Worm (Caenorhabditis elegans) whole organism, young adult: ENCODE results near the gene F43G6.4.
A peak's percentile ranks its signal among the peaks of the same experiment; 100 is the strongest.

Experiments
- B0035.1 ChIP-seq: sonication (generic microtip); optimal IDR thresholded peaks from 2 replicates; lab custom pipeline; 2016; ENCODE audit warnings: missing genetic modification characterization, mild to moderate bottlenecking, missing compliant biosample characterization, missing genotype, missing genetic modification reagents
- C06A6.2 ChIP-seq: fragments of 200-800 bp; sonication (Bioruptor generic); conservative IDR thresholded peaks from 2 replicates; pipeline ENCODE4 v1.3.6; 2022; ENCODE audit warnings: missing genetic modification characterization, missing compliant biosample characterization
- D2030.7 ChIP-seq: fragments of 200-800 bp; sonication (Bioruptor generic); IDR thresholded peaks from 2 replicates; pipeline ENCODE4 v1.3.6; 2022; ENCODE audit warnings: missing genetic modification reagents, missing genetic modification characterization, missing compliant biosample characterization
- F10E7.11 ChIP-seq: sonication (generic microtip); optimal IDR thresholded peaks from 2 replicates; lab custom pipeline; 2017; ENCODE audit warnings: mild to moderate bottlenecking, missing genetic modification characterization, moderate library complexity, missing compliant biosample characterization
- F23B12.7 ChIP-seq: sonication (generic microtip); optimal IDR thresholded peaks from 2 replicates; lab custom pipeline; 2017; ENCODE audit warnings: missing genetic modification characterization, mild to moderate bottlenecking, missing compliant biosample characterization, antibody characterized with exemption, moderate library complexity; ENCODE audit not compliant: insufficient read depth
- F39B2.1 ChIP-seq: fragments of 200-800 bp; sonication (Bioruptor generic); IDR thresholded peaks from 2 replicates; pipeline ENCODE4 v1.3.6; 2022; ENCODE audit warnings: missing genetic modification reagents, missing genetic modification characterization, missing compliant biosample characterization
- F49E8.2 ChIP-seq: sonication (generic microtip); optimal IDR thresholded peaks from 3 replicates; lab custom pipeline; 2017; ENCODE audit warnings: missing genetic modification characterization, mild to moderate bottlenecking, missing compliant biosample characterization, antibody characterized with exemption, moderate library complexity; ENCODE audit not compliant: insufficient read depth
- T26A5.8 ChIP-seq: sonication (generic microtip); optimal IDR thresholded peaks from 2 replicates; lab custom pipeline; 2016; ENCODE audit warnings: missing genetic modification characterization, missing compliant biosample characterization
- Y53G8AR.9 ChIP-seq: fragments of 200-800 bp; sonication (Bioruptor generic); conservative IDR thresholded peaks from 2 replicates; pipeline ENCODE4 v1.3.6; 2022; ENCODE audit warnings: missing genetic modification reagents, missing genetic modification characterization, missing compliant biosample characterization
- Y95B8A.8 ChIP-seq: fragments of 200-800 bp; sonication (Bioruptor generic); IDR thresholded peaks from 2 replicates; pipeline ENCODE4 v1.3.6; 2022; ENCODE audit warnings: missing genetic modification reagents, missing genetic modification characterization, missing compliant biosample characterization
- akir-1 ChIP-seq: fragments of 200-800 bp; sonication (Bioruptor generic); optimal IDR thresholded peaks from 2 replicates; lab custom pipeline; 2018; ENCODE audit warnings: mild to moderate bottlenecking, missing genetic modification characterization, moderate library complexity, missing compliant biosample characterization
- atf-7 ChIP-seq: sonication (generic microtip); optimal IDR thresholded peaks from 2 replicates; lab custom pipeline; 2017; ENCODE audit warnings: mild to moderate bottlenecking, missing genetic modification characterization, missing compliant biosample characterization
- attf-3 ChIP-seq: fragments of 200-800 bp; sonication (Bioruptor generic); conservative IDR thresholded peaks from 2 replicates; pipeline ENCODE4 v1.3.6; 2022; ENCODE audit warnings: missing genetic modification reagents, missing genetic modification characterization, missing compliant biosample characterization
- attf-6 ChIP-seq: fragments of 200-800 bp; sonication (Bioruptor generic); IDR thresholded peaks from 2 replicates; pipeline ENCODE4 v1.3.6; 2022; ENCODE audit warnings: missing genetic modification reagents, missing genetic modification characterization, missing compliant biosample characterization
- bed-1 ChIP-seq: fragments of 200-800 bp; sonication (Bioruptor generic); IDR thresholded peaks from 2 replicates; pipeline ENCODE4 v1.3.6; 2022; ENCODE audit warnings: missing genetic modification reagents, missing genetic modification characterization, missing compliant biosample characterization
- bed-2 ChIP-seq: fragments of 200-800 bp; sonication (Bioruptor generic); IDR thresholded peaks from 2 replicates; pipeline ENCODE4 v1.3.6; 2022; ENCODE audit warnings: missing genetic modification reagents, missing genetic modification characterization, missing compliant biosample characterization
- cebp-2 ChIP-seq: fragments of 200-800 bp; sonication (Bioruptor generic); IDR thresholded peaks from 2 replicates; pipeline ENCODE4 v1.3.6; 2022; ENCODE audit warnings: missing genetic modification characterization, missing compliant biosample characterization
- ceh-40 ChIP-seq: fragments of 200-800 bp; sonication (Bioruptor generic); IDR thresholded peaks from 2 replicates; pipeline ENCODE4 v1.3.6; 2022; ENCODE audit warnings: missing genetic modification characterization, missing compliant biosample characterization
- chd-7 ChIP-seq: sonication (generic microtip); optimal IDR thresholded peaks from 2 replicates; lab custom pipeline; 2016; ENCODE audit warnings: mild to moderate bottlenecking, missing genetic modification characterization, moderate library complexity, missing compliant biosample characterization
- dox-1 ChIP-seq: fragments of 200-800 bp; sonication (Bioruptor generic); IDR thresholded peaks from 2 replicates; pipeline ENCODE4 v1.3.6; 2022; ENCODE audit warnings: missing genetic modification reagents, missing genetic modification characterization, missing compliant biosample characterization
- egl-44 ChIP-seq: fragments of 200-800 bp; sonication (Bioruptor generic); IDR thresholded peaks from 2 replicates; pipeline ENCODE4 v1.3.6; 2022; ENCODE audit warnings: missing genetic modification reagents, missing genetic modification characterization, missing compliant biosample characterization
- ets-4 ChIP-seq: fragments of 200-800 bp; sonication (Bioruptor generic); optimal IDR thresholded peaks from 2 replicates; lab custom pipeline; 2018; ENCODE audit warnings: mild to moderate bottlenecking, missing genetic modification characterization, missing compliant biosample characterization
- him-1 ChIP-seq: sonication (generic microtip); optimal IDR thresholded peaks from 2 replicates; lab custom pipeline; 2016; ENCODE audit warnings: missing genotype, missing genetic modification reagents, missing genetic modification characterization, missing compliant biosample characterization
- hlh-26 ChIP-seq: fragments of 200-800 bp; sonication (Bioruptor generic); conservative IDR thresholded peaks from 2 replicates; pipeline ENCODE4 v1.3.6; 2022; ENCODE audit warnings: missing genetic modification reagents, missing genetic modification characterization, missing compliant biosample characterization
- hmg-1.2 ChIP-seq: fragments of 200-800 bp; sonication (Bioruptor generic); IDR thresholded peaks from 2 replicates; pipeline ENCODE4 v1.3.6; 2022; ENCODE audit warnings: missing genetic modification reagents, missing genetic modification characterization, missing compliant biosample characterization
- hmg-20 ChIP-seq: fragments of 200-800 bp; sonication (Bioruptor generic); IDR thresholded peaks from 2 replicates; pipeline ENCODE4 v1.3.6; 2022; ENCODE audit warnings: missing genetic modification reagents, missing genetic modification characterization, missing compliant biosample characterization
- hsf-1 ChIP-seq: fragments of 200-800 bp; sonication (Bioruptor generic); IDR thresholded peaks from 2 replicates; pipeline ENCODE4 v1.3.6; 2022; ENCODE audit warnings: missing genetic modification reagents, missing genetic modification characterization, missing compliant biosample characterization
- lag-1 ChIP-seq: fragments of 200-800 bp; sonication (Bioruptor generic); IDR thresholded peaks from 2 replicates; pipeline ENCODE4 v1.3.6; 2022; ENCODE audit warnings: missing genetic modification reagents, missing genetic modification characterization, missing compliant biosample characterization
- let-607 ChIP-seq, 2 experiments: fragments of 200-800 bp in 1 of 2; sonication (Bioruptor generic) in 1 of 2; sonication (generic microtip) in 1 of 2; optimal IDR thresholded peaks; 2 replicates each; lab custom pipeline; 2016 to 2018; ENCODE audit warnings: mild to moderate bottlenecking in 2 of 2, missing compliant biosample characterization in 2 of 2, missing genetic modification characterization in 2 of 2, moderate library complexity in 2 of 2, missing genotype in 1 of 2
- lin-26 ChIP-seq: fragments of 200-800 bp; sonication (Bioruptor generic); IDR thresholded peaks from 2 replicates; pipeline ENCODE4 v1.3.6; 2022; ENCODE audit warnings: missing genetic modification reagents, missing genetic modification characterization, missing compliant biosample characterization
- lin-35 ChIP-seq, 3 experiments: fragments of 150-350 bp in 2 of 3; sonication (generic microtip) in 1 of 3; optimal IDR thresholded peaks; 2 replicates each; lab custom pipeline; 2014 to 2018; ENCODE audit warnings: missing biosample characterization in 3 of 3, missing genetic modification characterization in 3 of 3, missing genetic modification reagents in 3 of 3
- lin-54 ChIP-seq: fragments of 200-800 bp; sonication (Bioruptor generic); optimal IDR thresholded peaks from 2 replicates; lab custom pipeline; 2018; ENCODE audit warnings: mild to moderate bottlenecking, missing genetic modification characterization, missing compliant biosample characterization
- lsl-1 ChIP-seq: fragments of 200-800 bp; sonication (Bioruptor generic); optimal IDR thresholded peaks from 2 replicates; lab custom pipeline; 2018; ENCODE audit warnings: mild to moderate bottlenecking, missing genetic modification characterization, moderate library complexity, missing compliant biosample characterization
- madf-6 ChIP-seq: fragments of 200-800 bp; sonication (Bioruptor generic); IDR thresholded peaks from 2 replicates; pipeline ENCODE4 v1.3.6; 2022; ENCODE audit warnings: missing genetic modification reagents, missing genetic modification characterization, missing compliant biosample characterization
- mel-28 ChIP-seq: sonication (generic microtip); optimal IDR thresholded peaks from 2 replicates; lab custom pipeline; 2016; ENCODE audit warnings: borderline replicate concordance, mild to moderate bottlenecking, missing genetic modification characterization, missing compliant biosample characterization
- mxl-1 ChIP-seq: sonication (generic microtip); optimal IDR thresholded peaks from 2 replicates; lab custom pipeline; 2016; ENCODE audit warnings: missing genetic modification characterization, missing compliant biosample characterization
- nhr-120 ChIP-seq: fragments of 200-800 bp; sonication (Bioruptor generic); IDR thresholded peaks from 2 replicates; pipeline ENCODE4 v1.3.6; 2022; ENCODE audit warnings: missing genetic modification characterization, missing compliant biosample characterization
- nhr-179 ChIP-seq: sonication (generic microtip); optimal IDR thresholded peaks from 2 replicates; lab custom pipeline; 2016; ENCODE audit warnings: mild to moderate bottlenecking, missing genetic modification characterization, missing compliant biosample characterization
- nhr-27 ChIP-seq: fragments of 200-800 bp; sonication (Bioruptor generic); optimal IDR thresholded peaks from 2 replicates; lab custom pipeline; 2018; ENCODE audit warnings: mild to moderate bottlenecking, missing genetic modification characterization, moderate library complexity, missing compliant biosample characterization
- repo-1 ChIP-seq: sonication (generic microtip); optimal IDR thresholded peaks from 2 replicates; lab custom pipeline; 2017; ENCODE audit warnings: mild to moderate bottlenecking, missing genetic modification characterization, missing compliant biosample characterization
- rpc-1 ChIP-seq, 2 experiments: fragments of 150-350 bp in 1 of 2; sonication (generic microtip) in 1 of 2; optimal IDR thresholded peaks; 2 replicates each; lab custom pipeline; 2014 to 2018; ENCODE audit warnings: missing biosample characterization in 1 of 2, missing genetic modification characterization in 1 of 2, missing genetic modification reagents in 1 of 2, missing genotype in 1 of 2
- sea-2 ChIP-seq: fragments of 200-800 bp; sonication (Bioruptor generic); IDR thresholded peaks from 2 replicates; pipeline ENCODE4 v1.3.6; 2022; ENCODE audit warnings: missing genetic modification characterization, missing compliant biosample characterization
- somi-1 ChIP-seq: fragments of 200-800 bp; sonication (Bioruptor generic); optimal IDR thresholded peaks from 2 replicates; lab custom pipeline; 2018; ENCODE audit warnings: mild to moderate bottlenecking, missing genetic modification characterization, missing compliant biosample characterization
- sptf-2 ChIP-seq: fragments of 200-800 bp; sonication (Bioruptor generic); optimal IDR thresholded peaks from 2 replicates; lab custom pipeline; 2018; ENCODE audit warnings: mild to moderate bottlenecking, missing genetic modification characterization, missing compliant biosample characterization
- zim-3 ChIP-seq: sonication (generic microtip); optimal IDR thresholded peaks from 2 replicates; lab custom pipeline; 2017; ENCODE audit warnings: mild to moderate bottlenecking, missing genetic modification characterization, moderate library complexity, missing compliant biosample characterization
- ztf-22 ChIP-seq: fragments of 200-800 bp; sonication (Bioruptor generic); optimal IDR thresholded peaks from 2 replicates; lab custom pipeline; 2018; ENCODE audit warnings: mild to moderate bottlenecking, missing genetic modification characterization, moderate library complexity, missing compliant biosample characterization
- ztf-26 ChIP-seq: sonication (generic microtip); optimal IDR thresholded peaks from 2 replicates; lab custom pipeline; 2017; ENCODE audit warnings: missing genetic modification characterization, missing compliant biosample characterization
- ztf-3 ChIP-seq: fragments of 200-800 bp; sonication (Bioruptor generic); optimal IDR thresholded peaks from 2 replicates; lab custom pipeline; 2018; ENCODE audit warnings: mild to moderate bottlenecking, missing genetic modification characterization, missing compliant biosample characterization
- ztf-6 ChIP-seq: fragments of 200-800 bp; sonication (Bioruptor generic); IDR thresholded peaks from 2 replicates; pipeline ENCODE4 v1.3.6; 2022; ENCODE audit warnings: missing genetic modification reagents, missing genetic modification characterization, missing compliant biosample characterization

The F43G6.4 gene

ce11 chrII:11746782-11747288 lies 43.7 kb upstream of the F43G6.4 start (continued):
- TF ChIP-seq ztf-6 (no peak), him-1 (tag; lab: Kevin White, UChicago) (no peak), ztf-22 (GFP tag; lab: Kevin White, UChicago) (no peak), nhr-179 (tag; lab: Kevin White, UChicago) (no peak), hmg-20 (GFP tag; lab: Robert Waterston, UW) (no peak), attf-3 (no peak), akir-1 (GFP tag; lab: Kevin White, UChicago) (no peak), hlh-26 (GFP tag; lab: Robert Waterston, UW) (no peak), C06A6.2 (GFP tag; lab: Robert Waterston, UW) (0 out of 2 replicates have a peak, but pooled peaks have one; percentile 16), nhr-27 (no peak), atf-7 (tag; lab: Kevin White, UChicago) (peak; percentile 45), mxl-1 (tag; lab: Kevin White, UChicago) (no peak), bed-1 (no peak), F10E7.11 (tag; lab: Kevin White, UChicago) (peak; percentile 35), ztf-3 (GFP tag; lab: Kevin White, UChicago) (no peak), zim-3 (tag; lab: Kevin White, UChicago) (peak; percentile 72), lin-26 (GFP tag; lab: Robert Waterston, UW) (0 out of 2 replicates have a peak, but pooled peaks have one; percentile 44), lin-35 (GFP tag; optimal IDR thresholded peaks at IDR 0.05; lab: Kevin White, UChicago) (peak in 1 of 3 experiments; percentile 41), F39B2.1 (GFP tag; lab: Robert Waterston, UW) (no peak), Y95B8A.8 (no peak), F49E8.2 (tag; lab: Kevin White, UChicago) (no peak), Y53G8AR.9 (GFP tag; lab: Robert Waterston, UW) (no peak), rpc-1 (optimal IDR thresholded peaks at IDR 0.05; lab: Kevin White, UChicago) (no peak), rpc-1 (tag; optimal IDR thresholded peaks at IDR 0.05; lab: Kevin White, UChicago) (no peak), cebp-2 (GFP tag; lab: Robert Waterston, UW) (0 out of 2 replicates have a peak, but pooled peaks have one; percentile 42), egl-44 (GFP tag; lab: Robert Waterston, UW) (no peak), ceh-40 (GFP tag; lab: Robert Waterston, UW) (no peak), dox-1 (peak; percentile 37; the same call in 1 of the 2 replicates), bed-2 (GFP tag; lab: Robert Waterston, UW) (peak; percentile 23; the same call in 1 of the 2 replicates), mel-28 (no peak), ets-4 (GFP tag; lab: Kevin White, UChicago) (no peak), somi-1 (GFP tag; lab: Kevin White, UChicago) (no peak), ztf-26 (tag; lab: Kevin White, UChicago) (no peak), T26A5.8 (tag; lab: Kevin White, UChicago) (no peak), hmg-1.2 (peak; percentile 39), lag-1 (GFP tag; lab: Robert Waterston, UW) (no peak), chd-7 (peak; percentile 40)
- TF ChIP-seq, all 124 proteins: peak for 38

- TF ChIP-seq F23B12.7, result peak; percentile 1
- peak; percentile 67 for TF ChIP-seq lsl-1
- TF ChIP-seq D2030.7, result 0 out of 2 replicates have a peak, but pooled peaks have one; percentile 13
- TF ChIP-seq hsf-1 (GFP tag; lab: Robert Waterston, UW), result no peak
- TF ChIP-seq attf-6 (GFP tag; lab: Robert Waterston, UW), result no peak
- no peak for TF ChIP-seq lin-54
- no peak for TF ChIP-seq somi-1 (GFP tag; lab: Kevin White, UChicago)
- no peak for TF ChIP-seq sea-2 (GFP tag; lab: Robert Waterston, UW)
- TF ChIP-seq B0035.1 (tag; lab: Kevin White, UChicago), result no peak
- no peak for TF ChIP-seq sptf-2
- no peak for TF ChIP-seq nhr-120 (GFP tag; lab: Robert Waterston, UW)
- no peak for TF ChIP-seq let-607 (tag; optimal IDR thresholded peaks at IDR 0.05; lab: Kevin White, UChicago)
- TF ChIP-seq repo-1 (tag; lab: Kevin White, UChicago), result no peak
- no peak for TF ChIP-seq F39B2.1 (GFP tag; lab: Robert Waterston, UW)
- TF ChIP-seq madf-6 (GFP tag; lab: Robert Waterston, UW), result peak; percentile 39; the same call in 1 of the 2 replicates
These were observed 42.7 kb upstream of the F43G6.4 start for ce11 chrII:11747889-11748288.
